Worm (Caenorhabditis elegans) whole organism, L3 larva: ENCODE measurements around the gene col-101.
A peak's percentile ranks its signal among the peaks of the same experiment; 100 is the strongest.

ENCODE experiments used
- ceh-16 ChIP-seq: sonication (generic microtip); optimal IDR thresholded peaks from 2 replicates; lab custom pipeline; 2017; ENCODE audit warnings: missing biosample characterization, missing genetic modification characterization
- ceh-82 ChIP-seq: fragments of 150-350 bp; optimal IDR thresholded peaks from 2 replicates; lab custom pipeline; 2014; ENCODE audit warnings: missing biosample characterization, missing genetic modification characterization
- ceh-9 ChIP-seq: sonication (generic microtip); optimal IDR thresholded peaks from 2 replicates; lab custom pipeline; 2018; ENCODE audit warnings: missing biosample characterization, missing genetic modification characterization
- daf-12 ChIP-seq: fragments of 150-350 bp; optimal IDR thresholded peaks from 2 replicates; lab custom pipeline; 2014; ENCODE audit warnings: missing biosample characterization, missing genetic modification reagents, missing genetic modification characterization
- egl-5 ChIP-seq: fragments of 150-350 bp; optimal IDR thresholded peaks from 2 replicates; lab custom pipeline; 2017; ENCODE audit warnings: missing biosample characterization, missing genetic modification reagents, missing genetic modification characterization, inconsistent platforms
- elt-2 ChIP-seq: sonication (generic microtip); optimal IDR thresholded peaks from 2 replicates; lab custom pipeline; 2016; ENCODE audit warnings: missing genetic modification reagents, mild to moderate bottlenecking, missing genetic modification characterization, missing compliant biosample characterization
- elt-3 ChIP-seq, 3 experiments: fragments of 150-350 bp in 1 of 3; sonication (generic microtip) in 2 of 3; optimal IDR thresholded peaks; 2 replicates in 2 of 3; 4 replicates in 1 of 3; lab custom pipeline; 2014 to 2017; ENCODE audit warnings: missing biosample characterization in 3 of 3, missing genetic modification characterization in 3 of 3
- eor-1 ChIP-seq, 2 experiments: fragments of 150-350 bp; optimal IDR thresholded peaks; 2 replicates each; lab custom pipeline; 2014 to 2018; ENCODE audit warnings: missing biosample characterization in 2 of 2, missing genetic modification characterization in 2 of 2
- fkh-10 ChIP-seq: sonication (generic microtip); optimal IDR thresholded peaks from 2 replicates; lab custom pipeline; 2017; ENCODE audit warnings: missing biosample characterization, missing genetic modification reagents, missing genetic modification characterization
- fkh-2 ChIP-seq: fragments of 150-350 bp; optimal IDR thresholded peaks from 2 replicates; lab custom pipeline; 2014; ENCODE audit warnings: missing biosample characterization, missing genetic modification reagents, missing genetic modification characterization
- fos-1 ChIP-seq: fragments of 150-350 bp; optimal IDR thresholded peaks from 2 replicates; lab custom pipeline; 2014; ENCODE audit warnings: missing biosample characterization, missing genetic modification characterization
- hmg-11 ChIP-seq: sonication (generic microtip); optimal IDR thresholded peaks from 2 replicates; lab custom pipeline; 2016; ENCODE audit warnings: missing genetic modification characterization, missing compliant biosample characterization
- jun-1 ChIP-seq: fragments of 150-350 bp; optimal IDR thresholded peaks from 2 replicates; lab custom pipeline; 2014; ENCODE audit warnings: missing biosample characterization, missing genetic modification reagents, missing genetic modification characterization
- lin-15B ChIP-seq: fragments of 150-350 bp; optimal IDR thresholded peaks from 2 replicates; lab custom pipeline; 2014; ENCODE audit warnings: missing biosample characterization, missing genetic modification characterization
- lin-39 ChIP-seq: fragments of 150-350 bp; optimal IDR thresholded peaks from 2 replicates; lab custom pipeline; 2018; ENCODE audit warnings: missing biosample characterization, missing genetic modification reagents, missing genetic modification characterization
- lsy-12 ChIP-seq: sonication (generic microtip); optimal IDR thresholded peaks from 2 replicates; lab custom pipeline; 2016; ENCODE audit warnings: mild to moderate bottlenecking, missing genetic modification characterization, missing compliant biosample characterization
- mdl-1 ChIP-seq: fragments of 150-350 bp; optimal IDR thresholded peaks from 2 replicates; lab custom pipeline; 2014; ENCODE audit warnings: missing biosample characterization, missing genetic modification characterization
- mml-1 ChIP-seq: fragments of 150-350 bp; sonication (generic microtip); optimal IDR thresholded peaks from 3 replicates; lab custom pipeline; 2014; ENCODE audit warnings: missing biosample characterization, missing genetic modification characterization
- nhr-23 ChIP-seq: fragments of 150-350 bp; optimal IDR thresholded peaks from 2 replicates; lab custom pipeline; 2014; ENCODE audit warnings: missing biosample characterization, missing genetic modification reagents, missing genetic modification characterization
- nhr-237 ChIP-seq: fragments of 150-350 bp; optimal IDR thresholded peaks from 2 replicates; lab custom pipeline; 2014; ENCODE audit warnings: missing biosample characterization, missing genetic modification characterization
- nhr-25 ChIP-seq: sonication (generic microtip); optimal IDR thresholded peaks from 2 replicates; lab custom pipeline; 2017; ENCODE audit warnings: missing biosample characterization, missing genetic modification characterization
- nhr-43 ChIP-seq: sonication (generic microtip); optimal IDR thresholded peaks from 2 replicates; lab custom pipeline; 2016; ENCODE audit warnings: mild to moderate bottlenecking, missing genetic modification characterization, missing compliant biosample characterization; ENCODE audit not compliant: poor library complexity, severe bottlenecking
- nhr-67 ChIP-seq: fragments of 150-350 bp; optimal IDR thresholded peaks from 2 replicates; lab custom pipeline; 2014; ENCODE audit warnings: missing biosample characterization, missing genetic modification characterization
- nhr-76 ChIP-seq: fragments of 150-350 bp; sonication (generic microtip); optimal IDR thresholded peaks from 5 replicates; lab custom pipeline; 2014; ENCODE audit warnings: missing biosample characterization, missing genetic modification characterization
- nhr-77 ChIP-seq: fragments of 150-350 bp; optimal IDR thresholded peaks from 2 replicates; lab custom pipeline; 2014; ENCODE audit warnings: missing biosample characterization, missing genetic modification characterization
- pha-4 ChIP-seq: fragments of 150-350 bp; optimal IDR thresholded peaks from 2 replicates; lab custom pipeline; 2014; ENCODE audit warnings: missing biosample characterization, missing genetic modification reagents, missing genetic modification characterization
- pqm-1 ChIP-seq: fragments of 150-350 bp; optimal IDR thresholded peaks from 2 replicates; lab custom pipeline; 2017; ENCODE audit warnings: missing biosample characterization, missing genetic modification characterization, inconsistent platforms
- sea-2 ChIP-seq: fragments of 150-350 bp; sonication (generic microtip); optimal IDR thresholded peaks from 4 replicates; lab custom pipeline; 2014; ENCODE audit warnings: missing biosample characterization, missing genetic modification reagents, missing genetic modification characterization
- skn-1 ChIP-seq: fragments of 150-350 bp; optimal IDR thresholded peaks from 2 replicates; lab custom pipeline; 2014; ENCODE audit warnings: missing biosample characterization, missing genetic modification characterization
- snpc-4 ChIP-seq: fragments of 150-350 bp; optimal IDR thresholded peaks from 2 replicates; lab custom pipeline; 2014; ENCODE audit warnings: missing biosample characterization, missing genetic modification characterization
- tbx-2 ChIP-seq: sonication (generic microtip); optimal IDR thresholded peaks from 2 replicates; lab custom pipeline; 2016; ENCODE audit warnings: mild to moderate bottlenecking, missing genetic modification characterization, missing compliant biosample characterization
- zag-1 ChIP-seq: fragments of 150-350 bp; optimal IDR thresholded peaks from 2 replicates; lab custom pipeline; 2014; ENCODE audit warnings: missing biosample characterization, missing genetic modification characterization

The col-101 gene

ce11 chrIV:303264-303663, 23.6 kb downstream of the col-101 start:
- TF ChIP-seq nhr-23 (tag; lab: Kevin White, UChicago) (peak; percentile 27), nhr-43 (tag; lab: Kevin White, UChicago) (peak; percentile 25), daf-12 (tag; lab: Kevin White, UChicago) (no peak)

- peak; percentile 21 for TF ChIP-seq nhr-23 (tag; lab: Kevin White, UChicago)
- peak; percentile 6 for TF ChIP-seq nhr-25 (tag; lab: Kevin White, UChicago)
- TF ChIP-seq elt-3 (tag; optimal IDR thresholded peaks at IDR 0.05; lab: Kevin White, UChicago) = peak in 2 of 3 experiments; percentile 5 to 12
- TF ChIP-seq fkh-10 (GFP tag; lab: Kevin White, UChicago) = no peak
- no peak for TF ChIP-seq eor-1 (tag; optimal IDR thresholded peaks at IDR 0.05; lab: Kevin White, UChicago)
- no peak for TF ChIP-seq skn-1 (tag; lab: Kevin White, UChicago)
- no peak for TF ChIP-seq elt-2 (tag; lab: Kevin White, UChicago)
- TF ChIP-seq fkh-2 (tag; lab: Kevin White, UChicago) = no peak
- TF ChIP-seq pha-4 = no peak
- TF ChIP-seq nhr-43 (tag; lab: Kevin White, UChicago) = peak; percentile 44
- TF ChIP-seq snpc-4 = no peak
- TF ChIP-seq nhr-67 (tag; lab: Kevin White, UChicago) = no peak
- no peak for TF ChIP-seq nhr-76 (tag; lab: Kevin White, UChicago)
- TF ChIP-seq nhr-77 (tag; lab: Kevin White, UChicago) = no peak
- TF ChIP-seq mml-1 (tag; lab: Kevin White, UChicago) = no peak
These were observed 24.1 kb downstream of the col-101 start for ce11 chrIV:302743-303142.

ce11 chrIV:300307-300706, 26.5 kb downstream of the col-101 start:
- TF ChIP-seq ceh-16 (tag; lab: Kevin White, UChicago) = no peak
- no peak for TF ChIP-seq mml-1 (tag; lab: Kevin White, UChicago)
- TF ChIP-seq hmg-11 (tag; lab: Kevin White, UChicago) = no peak
- no peak for TF ChIP-seq egl-5 (tag; lab: Kevin White, UChicago)
- TF ChIP-seq nhr-43 (tag; lab: Kevin White, UChicago) = no peak
- TF ChIP-seq ceh-9 (tag; lab: Kevin White, UChicago) = no peak
- TF ChIP-seq sea-2 (GFP tag; lab: Kevin White, UChicago) = no peak
- no peak for TF ChIP-seq mdl-1 (tag; lab: Kevin White, UChicago)
- TF ChIP-seq lsy-12 (tag; lab: Kevin White, UChicago) = no peak
- no peak for TF ChIP-seq nhr-77 (tag; lab: Kevin White, UChicago)
- no peak for TF ChIP-seq lin-39 (tag; lab: Kevin White, UChicago)
- TF ChIP-seq nhr-76 (tag; lab: Kevin White, UChicago) = no peak
- no peak for TF ChIP-seq fos-1 (tag; lab: Kevin White, UChicago)
- no peak for TF ChIP-seq zag-1
- TF ChIP-seq ceh-82 (tag; lab: Kevin White, UChicago) = no peak

ce11 chrIV:299190-299589, 27.6 kb downstream of the col-101 start:
- no peak for TF ChIP-seq nhr-23 (tag; lab: Kevin White, UChicago)

- no peak for TF ChIP-seq nhr-67 (tag; lab: Kevin White, UChicago)
- no peak for TF ChIP-seq skn-1 (tag; lab: Kevin White, UChicago)
- no peak for TF ChIP-seq nhr-237 (tag; lab: Kevin White, UChicago)
- TF ChIP-seq lin-15B (tag; lab: Kevin White, UChicago) = no peak
- no peak for TF ChIP-seq tbx-2 (tag; lab: Kevin White, UChicago)
These were observed 28.6 kb downstream of the col-101 start, which contains the start of gene pnp-1 for ce11 chrIV:298204-298603. Gene pnp-1 (minus strand): TSS chrIV:298304.

ce11 chrIV:296849-297248, 30.0 kb downstream of the col-101 start:
- TF ChIP-seq skn-1 (tag; lab: Kevin White, UChicago) = peak; percentile 47
- TF ChIP-seq pha-4 = peak; percentile 21
- no peak for TF ChIP-seq lsy-12 (tag; lab: Kevin White, UChicago)
- TF ChIP-seq snpc-4 = no peak
- TF ChIP-seq jun-1 (tag; lab: Kevin White, UChicago) = peak; percentile 67
- no peak for TF ChIP-seq nhr-77 (tag; lab: Kevin White, UChicago)
- TF ChIP-seq elt-2 (tag; lab: Kevin White, UChicago) = peak; percentile 95
- TF ChIP-seq pqm-1 = peak; percentile 91
